Worm (Caenorhabditis elegans): ENCODE results near the gene dpy-31.

dpy-31 gene

DNA sequence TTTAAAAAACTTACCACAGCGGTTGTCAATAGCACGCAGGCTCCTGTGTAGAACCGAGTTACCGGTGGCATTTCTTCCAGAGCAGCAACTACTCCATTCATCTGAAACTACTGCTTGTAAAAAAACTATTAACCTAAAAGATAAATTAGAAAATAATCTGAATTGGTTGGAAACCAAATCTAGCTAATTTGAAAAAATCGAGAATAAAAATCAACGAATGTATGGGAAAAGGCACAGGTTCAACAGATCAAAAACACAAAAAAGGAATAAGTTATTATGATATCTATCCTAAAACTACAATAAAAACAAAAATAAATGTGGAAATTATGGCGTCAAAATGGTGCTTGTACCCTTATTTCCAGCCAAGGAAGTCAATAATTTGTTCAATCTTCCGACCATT, 21.0 kb downstream of the dpy-31 start, which contains the start of gene der-2:
der-2 (minus strand) TSS at position 101 of the 400 bp plus-strand sequence.
- no peak for TF ChIP-seq lsy-12 (tag; optimal IDR thresholded peaks at IDR 0.05)
- no peak for TF ChIP-seq nhr-11 (tag; optimal IDR thresholded peaks at IDR 0.05)
- TF ChIP-seq tbx-2 (tag; optimal IDR thresholded peaks at IDR 0.05) = no peak
- TF ChIP-seq pha-4 (tag; optimal IDR thresholded peaks at IDR 0.05) = no peak
- no peak for TF ChIP-seq nhr-25 (tag; optimal IDR thresholded peaks at IDR 0.05)
- no peak for TF ChIP-seq nfya-1 (tag; optimal IDR thresholded peaks at IDR 0.05; ENCODE audit: insufficient read depth)
- no peak for TF ChIP-seq R02D3.7 (tag; optimal IDR thresholded peaks at IDR 0.05)
- no peak for TF ChIP-seq daf-12 (tag; optimal IDR thresholded peaks at IDR 0.05)
- TF ChIP-seq nhr-67 (tag; optimal IDR thresholded peaks at IDR 0.05) = no peak
- TF ChIP-seq mdl-1 (tag; optimal IDR thresholded peaks at IDR 0.05) = no peak
- TF ChIP-seq jun-1 (tag; optimal IDR thresholded peaks at IDR 0.05) = no peak
- no peak for TF ChIP-seq sea-2 (GFP tag; optimal IDR thresholded peaks at IDR 0.05)

DNA sequence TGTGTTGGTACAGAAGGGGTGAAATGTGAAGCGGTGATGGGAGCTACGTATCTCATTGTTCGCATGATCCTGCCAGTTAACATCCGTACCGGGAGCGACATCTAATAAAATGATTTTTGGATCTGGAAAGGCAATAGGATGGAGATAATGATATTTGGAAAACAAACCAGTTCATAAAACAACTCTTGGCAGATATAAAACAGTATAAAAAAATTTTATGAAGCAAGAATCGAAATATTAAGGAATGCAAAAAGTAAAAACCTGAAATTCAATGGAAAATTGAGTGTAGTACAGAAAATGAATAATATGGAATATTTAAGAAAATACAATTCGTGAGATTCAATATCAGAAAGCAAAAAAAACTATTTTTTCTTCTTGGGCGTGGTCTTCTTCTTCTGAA, 24.6 kb downstream of the dpy-31 start, which contains the start of gene hsp-75:
hsp-75 (minus strand) TSS at position 101 of the 400 bp plus-strand sequence.
- no peak for TF ChIP-seq pqm-1 (tag; optimal IDR thresholded peaks at IDR 0.05)
- TF ChIP-seq ama-1 (optimal IDR thresholded peaks at IDR 0.05) = no peak
- TF ChIP-seq mml-1 (tag; optimal IDR thresholded peaks at IDR 0.05) = no peak
- TF ChIP-seq nhr-12 (tag; optimal IDR thresholded peaks at IDR 0.05) = no peak
- TF ChIP-seq ztf-11 (tag; optimal IDR thresholded peaks at IDR 0.05) = no peak
- TF ChIP-seq ceh-28 (tag; optimal IDR thresholded peaks at IDR 0.05) = no peak
- TF ChIP-seq unc-39 (tag; optimal IDR thresholded peaks at IDR 0.05) = no peak
- TF ChIP-seq nhr-43 (tag; optimal IDR thresholded peaks at IDR 0.05; ENCODE audit: poor library complexity, severe bottlenecking) = no peak
- TF ChIP-seq nhr-237 (tag; optimal IDR thresholded peaks at IDR 0.05) = no peak
- no peak for TF ChIP-seq R02D3.7 (tag; optimal IDR thresholded peaks at IDR 0.05)
- TF ChIP-seq skn-1 (tag; optimal IDR thresholded peaks at IDR 0.05) = no peak
- TF ChIP-seq ztf-4 (tag; optimal IDR thresholded peaks at IDR 0.05) = no peak
- no peak for TF ChIP-seq ceh-16 (tag; optimal IDR thresholded peaks at IDR 0.05)
- no peak for TF ChIP-seq ZK546.5 (tag; optimal IDR thresholded peaks at IDR 0.05)
- TF ChIP-seq aly-2 (tag; optimal IDR thresholded peaks at IDR 0.05) = no peak
- TF ChIP-seq elt-3 (tag; optimal IDR thresholded peaks at IDR 0.05) = no peak
- no peak for TF ChIP-seq nhr-77 (tag; optimal IDR thresholded peaks at IDR 0.05)

DNA sequence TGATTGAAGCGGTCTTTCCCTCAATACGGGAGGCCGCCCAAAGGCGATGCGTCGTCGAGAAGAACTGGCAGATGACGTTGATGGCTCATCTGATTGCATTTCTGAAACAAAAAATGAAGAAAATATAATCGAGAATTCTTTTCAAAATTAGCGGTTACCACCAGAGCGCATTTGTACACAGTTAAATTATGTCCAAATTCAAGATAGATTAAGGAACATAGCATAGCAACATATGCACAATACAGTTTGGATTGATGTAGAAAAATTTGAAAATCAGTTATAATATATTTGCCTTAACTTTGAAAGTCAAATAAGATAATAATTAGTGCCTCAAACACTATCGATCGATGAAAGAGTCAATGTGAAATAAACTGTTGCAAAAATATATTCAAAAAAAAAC, 27.7 kb downstream of the dpy-31 start, which contains the start of gene R151.8:
R151.8 (minus strand) TSS at position 101 of the 400 bp plus-strand sequence.
- TF ChIP-seq ceh-9 (tag; optimal IDR thresholded peaks at IDR 0.05) (no peak), egl-27 (tag; optimal IDR thresholded peaks at IDR 0.05) (no peak), egl-5 (tag; optimal IDR thresholded peaks at IDR 0.05) (no peak), lin-15B (tag; optimal IDR thresholded peaks at IDR 0.05) (no peak), sea-2 (GFP tag; optimal IDR thresholded peaks at IDR 0.05) (no peak), nfya-1 (tag; optimal IDR thresholded peaks at IDR 0.05; ENCODE audit: insufficient read depth) (no peak), mdl-1 (tag; optimal IDR thresholded peaks at IDR 0.05) (no peak), nhr-77 (tag; optimal IDR thresholded peaks at IDR 0.05) (no peak), elt-1 (tag; optimal IDR thresholded peaks at IDR 0.05) (no peak), daf-12 (tag; optimal IDR thresholded peaks at IDR 0.05) (no peak), ceh-16 (tag; optimal IDR thresholded peaks at IDR 0.05) (no peak), zag-1 (tag; optimal IDR thresholded peaks at IDR 0.05) (no peak), jun-1 (tag; optimal IDR thresholded peaks at IDR 0.05) (no peak), nhr-67 (tag; optimal IDR thresholded peaks at IDR 0.05) (no peak), ceh-82 (tag; optimal IDR thresholded peaks at IDR 0.05) (no peak), pha-4 (tag; optimal IDR thresholded peaks at IDR 0.05) (no peak), aly-2 (tag; optimal IDR thresholded peaks at IDR 0.05) (no peak), elt-2 (tag; optimal IDR thresholded peaks at IDR 0.05) (no peak), tbx-2 (tag; optimal IDR thresholded peaks at IDR 0.05) (no peak)

DNA sequence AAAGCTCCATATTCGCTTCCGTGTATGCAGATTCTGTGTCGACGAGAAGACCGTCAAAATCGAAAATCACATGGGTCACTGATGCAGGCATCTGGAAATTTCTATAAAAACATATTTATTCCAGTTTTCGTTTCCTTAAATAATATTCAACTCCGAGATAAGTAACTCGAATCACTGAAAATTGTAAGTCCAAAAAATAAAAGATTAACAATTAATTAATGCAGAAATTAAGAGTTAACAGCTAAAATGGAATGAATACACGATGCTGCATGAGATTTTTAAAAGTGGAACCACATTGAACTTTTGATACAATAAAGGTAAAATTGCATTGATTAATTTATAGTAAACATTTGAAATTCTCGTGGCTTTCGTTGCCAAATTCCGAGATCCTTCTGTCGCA, 28.8 kb downstream of the dpy-31 start, which contains the start of gene R151.10:
R151.10 (minus strand) TSS at position 101 of the 400 bp plus-strand sequence.
- TF ChIP-seq R02D3.7 (tag; optimal IDR thresholded peaks at IDR 0.05) (no peak), egl-5 (tag; optimal IDR thresholded peaks at IDR 0.05) (no peak), zag-1 (tag; optimal IDR thresholded peaks at IDR 0.05) (no peak), ceh-9 (tag; optimal IDR thresholded peaks at IDR 0.05) (no peak), nhr-76 (tag; optimal IDR thresholded peaks at IDR 0.05) (no peak), mdl-1 (tag; optimal IDR thresholded peaks at IDR 0.05) (no peak), unc-62 (GFP tag; optimal IDR thresholded peaks at IDR 0.05) (no peak)

All from whole organism, L3 larva.